Fruit fly (Drosophila melanogaster) whole organism, embryonic: ENCODE measurements around the gene CG45065.

Experiments
- Asciz ChIP-seq: fragments of 200-800 bp; sonication (Bioruptor generic); optimal IDR thresholded peaks from 2 replicates; lab custom pipeline; 2017; ENCODE audit warnings: missing biosample characterization, mild to moderate bottlenecking, missing genetic modification characterization, missing genetic modification reagents
- Atf6 ChIP-seq: fragments of 200-800 bp; sonication (Bioruptor generic); IDR thresholded peaks from 2 replicates; pipeline ENCODE4 v1.3.6; 2022; ENCODE audit warnings: missing biosample characterization, missing genetic modification characterization
- C15 ChIP-seq: fragments of 200-800 bp; sonication (Bioruptor generic); IDR thresholded peaks from 3 replicates; pipeline ENCODE4 v1.3.6; 2022; ENCODE audit warnings: missing biosample characterization, missing genetic modification characterization
- CG10209 ChIP-seq: fragments of 200-800 bp; sonication (Bioruptor generic); optimal IDR thresholded peaks from 3 replicates; lab custom pipeline; 2017; ENCODE audit warnings: missing biosample characterization, mild to moderate bottlenecking, missing genetic modification characterization, missing genetic modification reagents
- CG11093 ChIP-seq: fragments of 200-800 bp; sonication (Bioruptor generic); IDR thresholded peaks from 3 replicates; pipeline ENCODE4 v1.3.6; 2022; ENCODE audit warnings: missing biosample characterization, missing genetic modification characterization
- CG12236 ChIP-seq: fragments of 200-800 bp; sonication (Bioruptor generic); optimal IDR thresholded peaks from 2 replicates; lab custom pipeline; 2016; ENCODE audit warnings: missing biosample characterization, missing genetic modification characterization
- CG12769 ChIP-seq: fragments of 200-800 bp; sonication (Bioruptor generic); optimal IDR thresholded peaks from 2 replicates; lab custom pipeline; 2019; ENCODE audit warnings: missing biosample characterization, mild to moderate bottlenecking, missing genetic modification characterization, moderate library complexity
- CG14860 ChIP-seq: fragments of 200-800 bp; sonication (Bioruptor generic); IDR thresholded peaks from 3 replicates; pipeline ENCODE4 v1.3.6; 2022; ENCODE audit warnings: missing biosample characterization, missing genetic modification characterization; ENCODE audit not compliant: partially characterized antibody
- CG16779 ChIP-seq: fragments of 200-800 bp; sonication (Bioruptor generic); IDR thresholded peaks from 2 replicates; pipeline ENCODE4 v1.3.6; 2022; ENCODE audit warnings: missing biosample characterization, missing genetic modification characterization
- CG16813 ChIP-seq: fragments of 200-800 bp; sonication (Bioruptor generic); IDR thresholded peaks from 3 replicates; pipeline ENCODE4 v1.3.6; 2022; ENCODE audit warnings: missing biosample characterization, missing genetic modification characterization; ENCODE audit not compliant: partially characterized antibody
- CG17612 ChIP-seq: fragments of 200-800 bp; sonication (Bioruptor generic); IDR thresholded peaks from 2 replicates; pipeline ENCODE4 v1.3.6; 2022; ENCODE audit warnings: missing biosample characterization, missing genetic modification characterization
- CG17802 ChIP-seq: fragments of 200-800 bp; sonication (Bioruptor generic); optimal IDR thresholded peaks from 2 replicates; lab custom pipeline; 2018; ENCODE audit warnings: missing biosample characterization, mild to moderate bottlenecking, missing genetic modification characterization, moderate library complexity
- CG18011 ChIP-seq: fragments of 200-800 bp; sonication (Bioruptor generic); optimal IDR thresholded peaks from 2 replicates; lab custom pipeline; 2017; ENCODE audit warnings: missing biosample characterization, missing genetic modification characterization, mild to moderate bottlenecking, moderate library complexity, missing genotype
- CG18619 ChIP-seq: fragments of 200-800 bp; sonication (Bioruptor generic); optimal IDR thresholded peaks from 3 replicates; lab custom pipeline; 2017; ENCODE audit warnings: missing biosample characterization, mild to moderate bottlenecking, missing genetic modification characterization
- CG18764 ChIP-seq: fragments of 200-800 bp; sonication (Bioruptor generic); optimal IDR thresholded peaks from 3 replicates; lab custom pipeline; 2016; ENCODE audit warnings: missing biosample characterization, missing genetic modification characterization
- CG32772 ChIP-seq: fragments of 200-800 bp; sonication (Bioruptor generic); IDR thresholded peaks from 2 replicates; pipeline ENCODE4 v1.3.6; 2022; ENCODE audit warnings: missing biosample characterization, missing genetic modification characterization
- CG33213 ChIP-seq: fragments of 200-800 bp; sonication (Bioruptor generic); optimal IDR thresholded peaks from 3 replicates; lab custom pipeline; 2016; ENCODE audit warnings: missing biosample characterization, missing genetic modification characterization
- CG4360 ChIP-seq: fragments of 200-800 bp; sonication (Bioruptor generic); IDR thresholded peaks from 2 replicates; pipeline ENCODE4 v1.3.6; 2022; ENCODE audit warnings: missing biosample characterization, missing genetic modification characterization
- CG7928 ChIP-seq: fragments of 200-800 bp; sonication (Bioruptor generic); optimal IDR thresholded peaks from 2 replicates; lab custom pipeline; 2017; ENCODE audit warnings: missing biosample characterization, mild to moderate bottlenecking, missing genetic modification characterization
- CG8765 ChIP-seq: fragments of 200-800 bp; sonication (Bioruptor generic); IDR thresholded peaks from 2 replicates; pipeline ENCODE4 v1.3.6; 2022; ENCODE audit warnings: missing biosample characterization, missing genetic modification characterization
- CG9215 ChIP-seq: fragments of 200-800 bp; sonication (Bioruptor generic); IDR thresholded peaks from 2 replicates; pipeline ENCODE4 v1.3.6; 2022; ENCODE audit warnings: missing biosample characterization, missing genetic modification characterization
- Camta ChIP-seq: fragments of 200-800 bp; sonication (Bioruptor generic); optimal IDR thresholded peaks from 2 replicates; lab custom pipeline; 2016; ENCODE audit warnings: missing biosample characterization, missing genetic modification characterization
- CrebB ChIP-seq: fragments of 200-800 bp; sonication (Bioruptor generic); optimal IDR thresholded peaks from 3 replicates; lab custom pipeline; 2018; ENCODE audit warnings: missing biosample characterization, mild to moderate bottlenecking, missing genetic modification characterization
- Dp ChIP-seq: fragments of 200-800 bp; sonication (Bioruptor generic); optimal IDR thresholded peaks from 2 replicates; lab custom pipeline; 2018; ENCODE audit warnings: missing biosample characterization, mild to moderate bottlenecking, missing genetic modification characterization, moderate library complexity
- Eip74EF ChIP-seq, 2 experiments: fragments of 200-800 bp in 1 of 2; fragments of >200 bp in 1 of 2; sonication (Bioruptor generic) in 1 of 2; optimal IDR thresholded peaks; 2 replicates each; lab custom pipeline; 2017 to 2019; ENCODE audit warnings: missing biosample characterization in 2 of 2, missing genetic modification characterization in 2 of 2, mild to moderate bottlenecking in 1 of 2, moderate library complexity in 1 of 2
- H15 ChIP-seq: fragments of 200-800 bp; sonication (Bioruptor generic); IDR thresholded peaks from 3 replicates; pipeline ENCODE4 v1.3.6; 2022; ENCODE audit warnings: missing biosample characterization, missing genetic modification characterization
- Lim3 ChIP-seq: fragments of 200-800 bp; sonication (Bioruptor generic); IDR thresholded peaks from 2 replicates; pipeline ENCODE4 v1.3.6; 2022; ENCODE audit warnings: missing biosample characterization, missing genetic modification characterization
- Nf-YA ChIP-seq: fragments of 200-800 bp; sonication (Bioruptor generic); IDR thresholded peaks from 2 replicates; pipeline ENCODE4 v1.3.6; 2022; ENCODE audit warnings: missing biosample characterization, missing genetic modification characterization
- PHDP ChIP-seq: fragments of 200-800 bp; sonication (Bioruptor generic); optimal IDR thresholded peaks from 3 replicates; lab custom pipeline; 2018; ENCODE audit warnings: missing biosample characterization, mild to moderate bottlenecking, missing genetic modification characterization, moderate library complexity
- Taf1 ChIP-seq: fragments of 200-800 bp; sonication (Bioruptor generic); IDR thresholded peaks from 2 replicates; pipeline ENCODE4 v1.3.6; 2022; ENCODE audit warnings: missing biosample characterization, missing genetic modification characterization
- ap ChIP-seq: fragments of 200-800 bp; sonication (Bioruptor generic); IDR thresholded peaks from 2 replicates; pipeline ENCODE4 v1.3.6; 2022; ENCODE audit warnings: missing biosample characterization, missing genetic modification characterization
- ara ChIP-seq: fragments of 200-800 bp; sonication (Bioruptor generic); IDR thresholded peaks from 2 replicates; pipeline ENCODE4 v1.3.6; 2022; ENCODE audit warnings: missing biosample characterization, missing genetic modification characterization
- bab2 ChIP-seq: fragments of 200-800 bp; sonication (Bioruptor generic); optimal IDR thresholded peaks from 2 replicates; lab custom pipeline; 2016; ENCODE audit warnings: missing biosample characterization, missing genetic modification characterization
- bigmax ChIP-seq: fragments of 200-800 bp; sonication (Bioruptor generic); optimal IDR thresholded peaks from 2 replicates; lab custom pipeline; 2018; ENCODE audit warnings: missing biosample characterization, mild to moderate bottlenecking, missing genetic modification characterization
- dm ChIP-seq: fragments of 200-800 bp; sonication (Bioruptor generic); optimal IDR thresholded peaks from 3 replicates; lab custom pipeline; 2016; ENCODE audit warnings: missing biosample characterization, missing genetic modification characterization
- fd64A ChIP-seq: fragments of 200-800 bp; sonication (Bioruptor generic); optimal IDR thresholded peaks from 3 replicates; lab custom pipeline; 2018; ENCODE audit warnings: missing biosample characterization, mild to moderate bottlenecking, missing genetic modification characterization
- gcm ChIP-seq: fragments of 200-800 bp; sonication (Bioruptor generic); optimal IDR thresholded peaks from 2 replicates; lab custom pipeline; 2019; ENCODE audit warnings: missing biosample characterization, mild to moderate bottlenecking, missing genetic modification characterization, moderate library complexity
- insv ChIP-seq, 2 experiments: fragments of 200-800 bp; sonication (Bioruptor generic); optimal IDR thresholded peaks; 3 replicates each; lab custom pipeline; 2016 to 2018; ENCODE audit warnings: missing biosample characterization in 2 of 2, missing genetic modification characterization in 2 of 2
- kni ChIP-seq: fragments of 200-800 bp; sonication (Bioruptor generic); optimal IDR thresholded peaks from 3 replicates; lab custom pipeline; 2017; ENCODE audit warnings: mild to moderate bottlenecking, missing biosample characterization, missing genetic modification reagents, missing genetic modification characterization
- lilli ChIP-seq: fragments of 200-800 bp; sonication (Bioruptor generic); optimal IDR thresholded peaks from 3 replicates; lab custom pipeline; 2016; ENCODE audit warnings: missing biosample characterization, missing genetic modification characterization
- mld ChIP-seq: fragments of 200-800 bp; sonication (Bioruptor generic); IDR thresholded peaks from 3 replicates; pipeline ENCODE4 v1.3.6; 2022; ENCODE audit warnings: missing biosample characterization, missing genetic modification characterization; ENCODE audit not compliant: partially characterized antibody
- pfk ChIP-seq: fragments of 200-800 bp; sonication (Bioruptor generic); optimal IDR thresholded peaks from 2 replicates; lab custom pipeline; 2018; ENCODE audit warnings: missing biosample characterization, mild to moderate bottlenecking, missing genetic modification characterization, moderate library complexity
- pnt ChIP-seq: fragments of 200-800 bp; sonication (Bioruptor generic); optimal IDR thresholded peaks from 3 replicates; lab custom pipeline; 2016; ENCODE audit warnings: missing biosample characterization, missing genetic modification characterization
- psq ChIP-seq: fragments of 200-800 bp; sonication (Bioruptor generic); optimal IDR thresholded peaks from 2 replicates; lab custom pipeline; 2017; ENCODE audit warnings: missing biosample characterization, missing genetic modification characterization
- ranshi ChIP-seq: fragments of 200-800 bp; sonication (Bioruptor generic); IDR thresholded peaks from 2 replicates; pipeline ENCODE4 v1.3.6; 2022; ENCODE audit warnings: missing biosample characterization, missing genetic modification characterization
- shn ChIP-seq: fragments of 200-800 bp; sonication (Bioruptor generic); optimal IDR thresholded peaks from 3 replicates; lab custom pipeline; 2016; ENCODE audit warnings: missing biosample characterization, missing genetic modification characterization
- ssp ChIP-seq: fragments of 200-800 bp; sonication (Bioruptor generic); IDR thresholded peaks from 2 replicates; pipeline ENCODE4 v1.3.6; 2022; ENCODE audit warnings: missing biosample characterization, missing genetic modification characterization
- tap ChIP-seq: fragments of 200-800 bp; optimal IDR thresholded peaks from 3 replicates; lab custom pipeline; 2019; ENCODE audit warnings: missing biosample characterization, mild to moderate bottlenecking, missing genetic modification characterization, moderate library complexity
- ttk ChIP-seq: fragments of 200-800 bp; sonication (Bioruptor generic); IDR thresholded peaks from 2 replicates; pipeline ENCODE4 v2.1.2; 2022; ENCODE audit warnings: missing biosample characterization, missing genetic modification characterization
- vfl ChIP-seq: fragments of 200-800 bp; sonication (Bioruptor generic); optimal IDR thresholded peaks from 2 replicates; lab custom pipeline; 2016; ENCODE audit warnings: missing biosample characterization, missing genetic modification characterization

CG45065 gene

DNA sequence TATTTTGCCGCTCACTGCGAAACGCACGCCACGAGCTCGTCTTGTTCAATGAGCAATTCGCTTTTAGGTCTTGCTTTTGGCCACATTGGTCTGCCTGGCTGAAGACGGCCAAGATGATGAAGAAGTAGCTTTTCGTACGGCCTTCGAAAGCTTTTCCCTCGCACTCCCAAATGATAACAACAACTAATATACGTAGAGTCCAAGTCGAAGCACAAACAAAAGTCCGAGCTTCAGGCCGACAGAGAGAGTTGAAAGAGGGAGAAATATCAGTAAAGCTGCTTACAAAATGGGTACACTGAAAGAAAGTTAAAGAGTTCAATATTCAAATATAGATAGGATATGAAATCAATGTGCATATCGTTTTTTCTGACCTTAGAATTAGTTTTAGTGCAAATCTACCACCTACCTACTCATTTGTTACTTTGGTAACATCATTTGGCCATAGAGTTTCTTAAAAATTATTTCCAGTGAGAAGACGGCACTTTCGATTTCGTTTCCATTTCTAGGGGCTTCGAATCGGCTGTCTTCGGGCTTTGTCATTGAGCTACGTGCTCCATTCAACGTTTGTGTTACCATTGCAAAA lies at the start of gene CG45065, which contains the start of gene CG45064:
Gene CG45065, minus strand, starts transcription at position 51 of the 583 bp plus-strand sequence.
Gene CG45064, minus strand, starts transcription at position 51 of the 583 bp plus-strand sequence.
- peak; percentile 75 for TF ChIP-seq fd64A (GFP tag; lab: Kevin White, UChicago)
- TF ChIP-seq gcm (GFP tag; lab: Kevin White, UChicago), result peak; percentile 84
- no peak for TF ChIP-seq mld
- peak; percentile 84 for TF ChIP-seq PHDP (tag; lab: Kevin White, UChicago)
- TF ChIP-seq ttk (GFP tag; lab: Robert Waterston, UW), result peak; percentile 93
- TF ChIP-seq ranshi (GFP tag; lab: Robert Waterston, UW), result peak; percentile 77
- TF ChIP-seq CG18011 (GFP tag; lab: Kevin White, UChicago), result peak; percentile 32
- peak; percentile 72; the same call in 1 of the 2 replicates for TF ChIP-seq Atf6
- TF ChIP-seq Nf-YA (GFP tag; lab: Robert Waterston, UW), result peak; percentile 81
- TF ChIP-seq Lim3 (GFP tag; lab: Robert Waterston, UW), result peak; percentile 68
- TF ChIP-seq Eip74EF (GFP tag; optimal IDR thresholded peaks at IDR 0.05; lab: Kevin White, UChicago), result peak in 1 of 2 experiments; percentile 90
- TF ChIP-seq CG10209 (GFP tag; lab: Kevin White, UChicago), result peak; percentile 79
- peak; percentile 81 for TF ChIP-seq bab2 (GFP tag; lab: Kevin White, UChicago)
- TF ChIP-seq CG7928, result peak; percentile 31
- peak; percentile 55 for TF ChIP-seq shn
- peak; percentile 53 for TF ChIP-seq CrebB
- TF ChIP-seq CG9215 (GFP tag; lab: Robert Waterston, UW), result no peak
- peak; percentile 38 for TF ChIP-seq dm (GFP tag; lab: Kevin White, UChicago)
- TF ChIP-seq Dp (GFP tag; lab: Kevin White, UChicago), result no peak
- TF ChIP-seq ssp (GFP tag; lab: Robert Waterston, UW), result peak; percentile 73
- TF ChIP-seq Camta (GFP tag; lab: Kevin White, UChicago), result peak; percentile 83
- peak; percentile 85 for TF ChIP-seq pnt
- peak; percentile 84 for TF ChIP-seq ara (GFP tag; lab: Robert Waterston, UW)
- no peak for TF ChIP-seq CG14860
- TF ChIP-seq vfl (GFP tag; lab: Kevin White, UChicago), result peak; percentile 62
- no peak for TF ChIP-seq Taf1 (GFP tag; lab: Robert Waterston, UW)
- no peak for TF ChIP-seq CG17612
- 0 out of 2 replicates have a peak, but pooled peaks have one; percentile 38 for TF ChIP-seq CG16779 (GFP tag; lab: Robert Waterston, UW)
- TF ChIP-seq bigmax, result no peak
- no peak for TF ChIP-seq pfk (GFP tag; lab: Kevin White, UChicago)
- TF ChIP-seq CG8765 (GFP tag; lab: Robert Waterston, UW), result no peak
- peak; percentile 76 for TF ChIP-seq CG11093 (GFP tag; lab: Robert Waterston, UW)
- peak; percentile 64 for TF ChIP-seq psq (GFP tag; lab: Kevin White, UChicago)
- TF ChIP-seq CG17802 (tag; lab: Kevin White, UChicago), result peak; percentile 58
- peak; percentile 83 for TF ChIP-seq CG32772 (GFP tag; lab: Robert Waterston, UW)
- TF ChIP-seq lilli, result peak; percentile 79
- TF ChIP-seq CG33213 (GFP tag; lab: Kevin White, UChicago), result peak; percentile 68
- TF ChIP-seq C15 (GFP tag; lab: Robert Waterston, UW), result no peak
- TF ChIP-seq tap (tag; lab: Kevin White, UChicago), result peak; percentile 86
- no peak for TF ChIP-seq CG16813
- peak; percentile 90 for TF ChIP-seq ap (GFP tag; lab: Robert Waterston, UW)
- peak; percentile 85 for TF ChIP-seq CG12769 (tag; lab: Kevin White, UChicago)
- TF ChIP-seq CG12236 (GFP tag; lab: Kevin White, UChicago), result peak; percentile 68
- peak; percentile 56 for TF ChIP-seq CG18764 (GFP tag; lab: Kevin White, UChicago)
- no peak for TF ChIP-seq insv (GFP tag; optimal IDR thresholded peaks at IDR 0.05; lab: Kevin White, UChicago)
- TF ChIP-seq CG18619 (GFP tag; lab: Kevin White, UChicago), result peak; percentile 74
- peak; percentile 48; the same call in 1 of the 2 replicates for TF ChIP-seq CG4360 (GFP tag; lab: Robert Waterston, UW)
- peak; percentile 86 for TF ChIP-seq H15
- TF ChIP-seq Asciz (GFP tag; lab: Kevin White, UChicago), result peak; percentile 93
- peak; percentile 74 for TF ChIP-seq kni
